Fruit fly (Drosophila melanogaster): ENCODE results near the gene SdhC.

Gene SdhC

DNA sequence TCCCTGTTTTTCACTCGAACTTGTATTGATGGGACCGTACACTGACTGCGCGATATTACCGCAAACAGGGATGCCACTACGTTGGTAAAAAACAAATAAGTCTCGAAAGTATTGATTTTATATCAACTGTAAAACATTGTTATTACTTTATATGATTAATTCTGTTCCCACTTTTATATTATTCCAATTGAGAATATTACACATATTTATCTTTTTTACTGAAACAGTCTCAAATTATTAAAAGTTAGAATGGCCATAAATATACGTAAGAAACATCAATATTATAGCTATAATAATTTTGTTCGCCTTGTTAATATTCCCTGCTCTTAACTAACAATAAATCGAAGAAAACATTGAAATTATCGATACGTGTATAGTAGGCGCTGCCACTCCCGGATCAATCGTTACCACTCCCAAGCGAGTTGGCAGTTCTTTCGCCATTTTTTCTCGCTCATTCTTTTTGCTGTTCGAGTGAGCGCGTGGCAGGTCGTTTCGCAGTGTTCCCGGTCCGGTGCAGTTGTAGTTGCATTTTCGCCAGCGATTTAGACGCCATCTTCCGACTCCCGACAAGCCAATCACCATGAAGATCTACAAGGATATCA lies at the start of gene SdhC, which contains the start of gene Tctp:
SdhC (minus strand) TSS at position 49 of the 602 bp plus-strand sequence.
Tctp (plus strand) TSS at position 447 of the 602 bp plus-strand sequence.
- TF ChIP-seq CG8159 (tag; optimal IDR thresholded peaks at IDR 0.05), result peak; percentile 47
- TF ChIP-seq CG15710 (tag; optimal IDR thresholded peaks at IDR 0.05), result peak; percentile 18
- peak; percentile 4 for TF ChIP-seq CG34367 (tag; optimal IDR thresholded peaks at IDR 0.05)
- TF ChIP-seq Ets98B (GFP tag; IDR thresholded peaks at IDR 0.05), result peak; percentile 36
- no peak for TF ChIP-seq fd96Ca (GFP tag; IDR thresholded peaks at IDR 0.05)
- TF ChIP-seq CG8301 (tag; optimal IDR thresholded peaks at IDR 0.05), result peak; percentile 15
- TF ChIP-seq Snoo (tag; optimal IDR thresholded peaks at IDR 0.05), result peak; percentile 4
- no peak for TF ChIP-seq CG14655 (GFP tag; optimal IDR thresholded peaks at IDR 0.05)
- peak; percentile 14 for TF ChIP-seq Pif1B (GFP tag; optimal IDR thresholded peaks at IDR 0.05)
- no peak for TF ChIP-seq EcR (GFP tag; optimal IDR thresholded peaks at IDR 0.05)
- no peak for TF ChIP-seq D1 (tag; optimal IDR thresholded peaks at IDR 0.05)
- TF ChIP-seq Pif1A (GFP tag; optimal IDR thresholded peaks at IDR 0.05), result peak; percentile 52
- TF ChIP-seq CG9948 (tag; optimal IDR thresholded peaks at IDR 0.05), result peak; percentile 3

- no peak for TF ChIP-seq Ets98B (GFP tag; IDR thresholded peaks at IDR 0.05)
- TF ChIP-seq Pif1A (GFP tag; optimal IDR thresholded peaks at IDR 0.05), result no peak
- TF ChIP-seq CG13204 (GFP tag; optimal IDR thresholded peaks at IDR 0.05), result no peak
- no peak for TF ChIP-seq gl (tag; optimal IDR thresholded peaks at IDR 0.05)
- TF ChIP-seq D1 (tag; optimal IDR thresholded peaks at IDR 0.05), result no peak
- TF ChIP-seq EcR (GFP tag; optimal IDR thresholded peaks at IDR 0.05), result no peak
- no peak for TF ChIP-seq CG8301 (tag; optimal IDR thresholded peaks at IDR 0.05)
Measured at dm6 chr3R:11257537-11257936, 47.9 kb upstream of the SdhC start.

DNA sequence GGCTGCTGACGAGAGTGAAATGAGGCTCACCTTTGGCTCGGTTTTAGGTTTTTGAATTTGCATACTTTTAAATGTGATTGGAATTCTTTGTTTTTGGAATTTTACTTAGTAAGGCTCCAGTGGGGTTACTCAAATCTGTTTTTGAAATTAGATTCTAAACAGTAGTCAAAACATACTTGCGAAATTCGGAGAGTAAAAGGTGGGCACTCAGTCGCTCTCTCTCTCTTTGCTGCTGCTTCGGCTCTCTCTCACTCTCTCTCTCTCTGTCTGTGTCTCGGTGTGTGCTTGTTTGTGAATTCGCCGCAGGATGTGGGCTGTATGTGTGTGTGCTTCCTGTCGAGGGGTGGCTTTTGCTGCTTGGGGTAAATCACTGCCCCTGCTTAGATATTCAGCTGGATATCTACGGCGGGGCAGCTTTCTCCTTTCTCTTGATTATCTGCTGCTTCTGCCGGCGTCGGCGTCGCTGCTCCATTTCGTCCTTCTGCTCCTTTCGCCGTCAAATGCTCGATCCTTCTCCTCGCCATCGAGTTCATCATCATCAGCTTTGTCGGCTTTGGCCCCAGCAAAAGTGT lies 44.8 kb upstream of the SdhC start:
- TF ChIP-seq CG8301 (tag; optimal IDR thresholded peaks at IDR 0.05), result no peak
- TF ChIP-seq CG12605 (GFP tag; IDR thresholded peaks at IDR 0.05), result no peak
- TF ChIP-seq fd96Ca (GFP tag; IDR thresholded peaks at IDR 0.05), result no peak
- TF ChIP-seq gl (tag; optimal IDR thresholded peaks at IDR 0.05), result no peak
- no peak for TF ChIP-seq Ets98B (GFP tag; IDR thresholded peaks at IDR 0.05)
- no peak for TF ChIP-seq Pif1A (GFP tag; optimal IDR thresholded peaks at IDR 0.05)
- no peak for TF ChIP-seq CG10348 (GFP tag; IDR thresholded peaks at IDR 0.05)
- no peak for TF ChIP-seq Pif1B (GFP tag; optimal IDR thresholded peaks at IDR 0.05)
- no peak for TF ChIP-seq CG17806 (tag; optimal IDR thresholded peaks at IDR 0.05)
- no peak for TF ChIP-seq EcR (GFP tag; optimal IDR thresholded peaks at IDR 0.05)
- TF ChIP-seq CG14655 (GFP tag; optimal IDR thresholded peaks at IDR 0.05), result no peak
- no peak for TF ChIP-seq D1 (tag; optimal IDR thresholded peaks at IDR 0.05)
- no peak for TF ChIP-seq CG32121 (GFP tag; IDR thresholded peaks at IDR 0.05)
- TF ChIP-seq CG15710 (tag; optimal IDR thresholded peaks at IDR 0.05), result no peak
- TF ChIP-seq CG34367 (tag; optimal IDR thresholded peaks at IDR 0.05), result no peak
- TF ChIP-seq CG4496 (GFP tag; IDR thresholded peaks at IDR 0.05), result no peak
- no peak for TF ChIP-seq CG13204 (GFP tag; optimal IDR thresholded peaks at IDR 0.05)
- no peak for TF ChIP-seq Snoo (tag; optimal IDR thresholded peaks at IDR 0.05)

DNA sequence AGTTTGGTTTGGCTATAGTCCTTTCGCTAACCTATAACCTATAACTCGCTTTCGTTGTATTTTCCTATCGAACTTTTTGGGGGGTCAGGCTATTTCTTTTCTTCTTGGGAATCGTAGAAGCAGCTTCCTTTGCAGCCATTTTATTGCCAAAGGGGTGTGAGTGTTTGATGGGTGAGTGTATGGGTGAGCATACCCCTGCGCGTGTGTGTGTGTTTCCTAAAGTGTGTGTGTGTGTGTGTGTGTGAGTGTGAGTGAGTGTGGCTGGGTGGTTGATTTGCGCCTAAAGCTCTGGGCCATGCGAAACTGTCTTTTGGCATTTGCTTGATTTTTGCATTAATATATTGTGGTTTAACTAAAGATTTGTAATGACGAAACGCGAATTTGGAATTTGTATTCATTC lies 44.1 kb upstream of the SdhC start:
- TF ChIP-seq CG8159 (tag; optimal IDR thresholded peaks at IDR 0.05), result no peak
- TF ChIP-seq CG9948 (tag; optimal IDR thresholded peaks at IDR 0.05), result no peak
- no peak for TF ChIP-seq CG8301 (tag; optimal IDR thresholded peaks at IDR 0.05)

DNA sequence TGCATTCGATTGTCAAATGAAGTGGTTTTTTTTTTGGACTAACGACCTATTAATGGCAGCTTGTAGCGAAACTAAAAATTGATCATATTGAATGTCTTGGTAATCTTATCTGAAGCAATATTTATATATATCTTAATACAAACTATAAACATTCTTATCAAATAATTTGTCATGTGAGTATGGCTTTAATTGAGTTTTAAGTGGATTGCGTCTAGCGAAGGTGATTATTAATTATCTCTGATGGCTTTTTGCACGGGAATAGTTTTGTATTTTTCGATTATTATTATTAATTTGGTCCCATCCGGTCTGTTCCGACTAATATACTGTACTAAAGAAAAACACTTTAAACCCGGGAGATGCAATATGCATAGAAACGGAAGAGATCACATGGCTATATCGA lies 37.2 kb upstream of the SdhC start:
- TF ChIP-seq D1 (tag; optimal IDR thresholded peaks at IDR 0.05) (no peak), Snoo (tag; optimal IDR thresholded peaks at IDR 0.05) (no peak), CG12605 (GFP tag; IDR thresholded peaks at IDR 0.05) (no peak), CG15710 (tag; optimal IDR thresholded peaks at IDR 0.05) (no peak)

DNA sequence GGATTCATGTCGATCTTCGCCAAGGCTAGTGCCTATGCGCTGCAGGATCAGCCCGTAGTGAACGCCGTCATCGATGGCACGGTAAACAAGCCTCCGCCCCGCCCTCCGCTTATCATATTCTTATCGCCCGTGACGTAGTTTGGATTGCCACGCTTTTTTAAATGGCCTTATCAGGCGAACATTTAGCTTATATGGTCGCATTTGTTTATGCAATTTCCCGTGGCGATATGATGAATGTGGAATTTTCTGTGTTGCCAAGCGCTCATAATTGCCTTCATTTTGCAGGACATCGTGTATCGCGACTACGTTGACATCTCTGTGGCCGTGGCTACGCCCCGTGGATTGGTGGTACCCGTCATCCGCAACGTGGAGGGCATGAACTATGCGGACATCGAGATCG lies 36.2 kb upstream of the SdhC start:
- no peak for TF ChIP-seq CG32121 (GFP tag; IDR thresholded peaks at IDR 0.05)
- no peak for TF ChIP-seq EcR (GFP tag; optimal IDR thresholded peaks at IDR 0.05)
- TF ChIP-seq rn (GFP tag; IDR thresholded peaks at IDR 0.05), result no peak
- TF ChIP-seq CG4496 (GFP tag; IDR thresholded peaks at IDR 0.05), result no peak
- TF ChIP-seq CG34367 (tag; optimal IDR thresholded peaks at IDR 0.05), result no peak
- no peak for TF ChIP-seq fd96Ca (GFP tag; IDR thresholded peaks at IDR 0.05)
- no peak for TF ChIP-seq Snoo (tag; optimal IDR thresholded peaks at IDR 0.05)
- no peak for TF ChIP-seq Pif1A (GFP tag; optimal IDR thresholded peaks at IDR 0.05)
- no peak for TF ChIP-seq CG9948 (tag; optimal IDR thresholded peaks at IDR 0.05)

DNA sequence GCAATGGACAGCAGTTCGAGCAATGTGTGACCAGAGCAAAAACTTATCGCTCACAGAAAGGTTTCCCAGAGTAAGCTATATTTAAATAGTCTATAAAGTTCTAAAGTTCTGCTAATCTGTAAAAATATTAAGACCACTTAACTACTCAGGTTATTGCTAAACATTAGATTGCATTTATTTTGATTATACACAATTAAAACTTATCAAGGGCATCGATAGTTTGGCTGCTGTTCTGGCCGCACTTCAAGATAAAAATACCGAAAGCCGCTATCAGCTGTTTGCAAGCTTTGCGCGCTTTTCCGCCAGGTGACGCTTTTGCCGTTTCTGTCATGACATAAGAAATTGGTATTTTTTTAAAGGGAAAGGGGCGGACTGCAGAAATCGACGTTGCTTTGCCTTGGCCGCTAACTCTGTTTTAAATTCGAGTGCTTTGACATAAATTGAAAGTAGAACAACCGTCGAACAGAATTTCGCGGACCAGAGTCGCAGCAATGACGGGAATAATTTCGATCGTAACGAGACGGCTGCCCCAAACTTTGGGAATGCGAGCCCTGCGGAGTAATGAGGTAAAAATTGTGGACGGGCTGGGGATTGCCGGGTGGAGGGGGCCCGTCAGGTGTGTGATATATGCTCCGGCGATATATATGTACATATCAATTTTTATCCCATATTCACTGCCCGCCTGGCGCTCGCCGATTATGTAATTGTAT lies 34.5 kb upstream of the SdhC start, which contains the start of the genes CG17734 and CG5214:
CG17734 (minus strand) TSS at position 49 of the 710 bp plus-strand sequence.
CG5214 (plus strand) TSS at position 352 of the 710 bp plus-strand sequence.
- TF ChIP-seq gl (tag; optimal IDR thresholded peaks at IDR 0.05) (no peak), CG13204 (GFP tag; optimal IDR thresholded peaks at IDR 0.05) (no peak), Ets98B (GFP tag; IDR thresholded peaks at IDR 0.05) (no peak)
